Fruit fly (Drosophila melanogaster): ENCODE data around the gene CG13847.

DNA sequence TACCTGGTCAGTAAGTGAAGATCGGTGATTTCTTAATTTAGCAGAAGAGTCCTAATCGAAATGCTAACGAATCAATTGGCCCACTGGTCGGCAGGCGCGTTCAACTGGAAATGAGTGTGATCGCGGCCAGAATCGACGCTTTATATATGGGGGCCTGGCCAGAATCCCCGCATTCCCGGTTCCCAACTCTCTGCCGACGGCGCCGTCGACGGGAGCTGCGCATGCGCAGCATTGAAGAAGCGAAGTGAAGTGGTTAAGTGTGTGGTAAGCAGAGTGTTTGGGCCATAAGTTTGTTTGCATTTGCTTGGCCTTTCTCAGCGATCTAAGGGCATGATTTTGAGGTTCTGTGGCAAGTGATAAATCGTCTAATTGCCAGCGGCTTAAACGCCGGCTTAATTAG, 41.9 kb downstream of the CG13847 start, which contains the start of gene CG13857:
- TF ChIP-seq h (optimal IDR thresholded peaks at IDR 0.05) (no peak), psq (optimal IDR thresholded peaks at IDR 0.05) (no peak), insv (optimal IDR thresholded peaks at IDR 0.05) (no peak)
